Worm (Caenorhabditis elegans): ENCODE results near the gene Y57E12AR.1.

ce11 chrV:7095254-7095990 lies 30.3 kb upstream of the Y57E12AR.1 start:
- no peak for TF ChIP-seq ztf-11 (tag; optimal IDR thresholded peaks at IDR 0.05)
- no peak for TF ChIP-seq nhr-23 (tag; optimal IDR thresholded peaks at IDR 0.05)
- TF ChIP-seq ceh-9 (tag; optimal IDR thresholded peaks at IDR 0.05), result no peak
- no peak for TF ChIP-seq nhr-12 (tag; optimal IDR thresholded peaks at IDR 0.05)
- TF ChIP-seq ama-1 (optimal IDR thresholded peaks at IDR 0.05), result no peak
- TF ChIP-seq nhr-237 (tag; optimal IDR thresholded peaks at IDR 0.05), result no peak
- TF ChIP-seq lin-39 (tag; optimal IDR thresholded peaks at IDR 0.05), result no peak

Measured in whole organism, L3 larva.